Worm (Caenorhabditis elegans): ENCODE results near the gene F55A11.1.

DNA sequence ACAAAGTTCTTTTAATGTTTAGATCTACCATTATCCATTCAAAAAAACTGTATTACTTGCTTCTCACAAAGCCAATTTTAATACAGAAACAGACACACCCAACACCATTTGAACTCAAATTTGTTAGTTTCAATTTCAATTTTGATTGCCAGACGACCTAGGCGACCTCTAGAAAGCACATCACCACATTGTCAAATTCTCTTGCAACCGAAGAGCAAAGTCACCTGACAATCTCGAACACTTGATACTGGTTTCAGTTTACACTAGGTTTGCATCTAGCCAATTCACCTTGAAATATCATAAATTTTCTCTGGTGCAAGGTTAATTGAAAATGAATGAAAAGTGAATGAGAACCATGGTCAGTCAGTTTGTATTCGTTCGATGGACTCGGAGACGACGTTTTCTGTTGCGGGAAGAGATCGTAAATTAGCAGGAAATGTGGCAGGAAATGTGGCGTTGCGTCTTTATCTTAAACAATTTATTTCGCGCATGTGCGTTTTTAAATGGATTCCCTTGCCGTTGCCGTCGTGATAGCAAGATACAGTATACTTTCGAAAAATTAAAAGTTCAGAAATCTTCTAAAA, 33.2 kb upstream of the F55A11.1 start:
- TF ChIP-seq tra-4 (tag; optimal IDR thresholded peaks at IDR 0.05) (no peak), ama-1 (optimal IDR thresholded peaks at IDR 0.05) (no peak)
